Fruit fly (Drosophila melanogaster): ENCODE results near the gene CG1965.
A peak's percentile ranks its signal among the peaks of the same experiment; 100 is the strongest.

The CG1965 gene

DNA sequence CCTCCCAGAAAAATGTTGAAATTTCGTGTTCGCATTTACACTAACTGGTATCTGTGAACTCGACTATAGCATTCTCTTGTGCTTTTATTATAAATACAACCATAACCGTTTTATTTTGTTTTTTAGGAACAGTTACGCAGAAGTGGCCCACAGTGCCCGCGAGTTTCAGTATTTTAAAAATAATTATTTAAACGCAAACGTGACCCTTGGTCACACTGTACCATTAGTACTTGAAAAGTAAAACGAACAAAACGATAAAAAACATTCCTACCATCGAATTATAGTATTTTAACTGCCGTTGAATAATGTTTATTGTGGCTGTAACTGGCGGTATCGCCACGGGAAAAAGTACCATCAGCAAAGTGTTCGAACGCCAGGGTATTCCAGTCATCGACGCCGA, 14.8 kb downstream of the CG1965 start, which contains the start of gene Dpck (continued):
- TF ChIP-seq fkh (GFP tag; optimal IDR thresholded peaks at IDR 0.05) (no peak), Sox15 (GFP tag; optimal IDR thresholded peaks at IDR 0.05) (no peak), CG32006 (GFP tag; optimal IDR thresholded peaks at IDR 0.05) (peak; percentile 25), pdm3 (GFP tag; optimal IDR thresholded peaks at IDR 0.05) (peak; percentile 65), CG11902 (GFP tag; optimal IDR thresholded peaks at IDR 0.05) (peak; percentile 3), spab (GFP tag; optimal IDR thresholded peaks at IDR 0.05) (peak; percentile 33), net (GFP tag; optimal IDR thresholded peaks at IDR 0.05) (peak; percentile 58), OdsH (GFP tag; optimal IDR thresholded peaks at IDR 0.05) (peak; percentile 29), CG34406 (GFP tag; optimal IDR thresholded peaks at IDR 0.05) (peak; percentile 14), esn (GFP tag; optimal IDR thresholded peaks at IDR 0.05) (peak; percentile 41), CG9139 (GFP tag; optimal IDR thresholded peaks at IDR 0.05) (peak; percentile 62), vri (GFP tag; optimal IDR thresholded peaks at IDR 0.05) (peak; percentile 22), CG1621 (tag; optimal IDR thresholded peaks at IDR 0.05) (no peak), CG8319 (GFP tag; optimal IDR thresholded peaks at IDR 0.05) (no peak), acj6 (GFP tag; optimal IDR thresholded peaks at IDR 0.05) (peak; percentile 47), Hr4 (GFP tag; optimal IDR thresholded peaks at IDR 0.05) (peak; percentile 56), CG6792 (GFP tag; optimal IDR thresholded peaks at IDR 0.05) (peak; percentile 27), CG8119 (GFP tag; IDR thresholded peaks at IDR 0.05) (peak; percentile 63; the same call in 2 of the 3 replicates), CG3032 (tag; optimal IDR thresholded peaks at IDR 0.05) (peak; percentile 35), fd59A (GFP tag; optimal IDR thresholded peaks at IDR 0.05) (peak; percentile 15), Lpt (GFP tag; optimal IDR thresholded peaks at IDR 0.05) (no peak), Smox (GFP tag; optimal IDR thresholded peaks at IDR 0.05) (peak; percentile 40), CG8632 (GFP tag; optimal IDR thresholded peaks at IDR 0.05) (no peak), CG10631 (GFP tag; optimal IDR thresholded peaks at IDR 0.05) (no peak), lz (GFP tag; optimal IDR thresholded peaks at IDR 0.05) (no peak), ss (GFP tag; optimal IDR thresholded peaks at IDR 0.05) (peak; percentile 29 to 50), dac (GFP tag; optimal IDR thresholded peaks at IDR 0.05) (no peak), salr (GFP tag; optimal IDR thresholded peaks at IDR 0.05) (no peak), Eip75B (GFP tag; optimal IDR thresholded peaks at IDR 0.05) (peak; percentile 42), CG16779 (tag; optimal IDR thresholded peaks at IDR 0.05) (peak; percentile 44), CG6808 (GFP tag; optimal IDR thresholded peaks at IDR 0.05) (peak; percentile 33), Eip93F (GFP tag; optimal IDR thresholded peaks at IDR 0.05) (no peak), CG11294 (GFP tag; IDR thresholded peaks at IDR 0.05) (no peak)

DNA sequence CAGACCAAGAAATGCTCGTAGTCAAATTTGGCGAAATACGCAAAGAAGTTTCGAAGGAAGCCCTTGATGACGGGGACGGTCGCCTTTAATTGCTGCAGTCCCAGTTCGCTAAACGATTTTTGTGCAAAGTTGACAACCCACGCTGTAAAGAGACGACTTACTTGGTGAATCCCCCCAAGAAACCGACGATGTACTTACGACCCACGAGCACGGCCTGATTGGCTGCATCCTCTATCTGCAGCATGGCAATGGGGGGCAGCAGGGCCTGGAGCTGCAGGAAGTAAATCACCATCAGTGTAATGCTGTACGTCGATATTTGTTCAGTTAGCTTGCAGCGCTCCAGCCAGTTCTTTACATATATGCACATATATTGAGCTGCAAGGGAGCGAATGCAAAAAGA, 16.5 kb downstream of the CG1965 start:
- TF ChIP-seq svp (GFP tag) (peak; percentile 88), achi (GFP tag; optimal IDR thresholded peaks at IDR 0.05) (no peak)

DNA sequence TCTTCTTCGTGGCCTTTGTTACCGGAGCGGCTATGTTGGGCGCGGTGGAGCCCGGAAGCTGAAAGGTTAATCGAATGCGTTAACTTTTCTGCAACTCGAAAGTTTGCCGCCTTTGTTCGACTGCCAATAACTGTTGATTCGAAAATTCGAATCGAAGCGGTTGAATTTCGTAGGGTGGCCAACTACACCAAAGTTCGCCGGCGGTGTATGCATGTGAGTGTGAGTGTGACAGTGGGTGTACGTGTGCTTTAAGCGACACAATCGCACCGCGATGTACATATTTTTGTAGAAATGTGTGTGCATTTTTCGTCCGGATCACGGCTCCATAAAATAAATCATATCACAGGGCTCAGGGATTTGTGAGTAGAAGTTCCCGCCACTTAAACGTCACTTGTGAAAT, 18.3 kb downstream of the CG1965 start:
- TF ChIP-seq Sox14 (GFP tag; optimal IDR thresholded peaks at IDR 0.05) (peak; percentile 21), Eip75B (GFP tag; optimal IDR thresholded peaks at IDR 0.05) (no peak)

DNA sequence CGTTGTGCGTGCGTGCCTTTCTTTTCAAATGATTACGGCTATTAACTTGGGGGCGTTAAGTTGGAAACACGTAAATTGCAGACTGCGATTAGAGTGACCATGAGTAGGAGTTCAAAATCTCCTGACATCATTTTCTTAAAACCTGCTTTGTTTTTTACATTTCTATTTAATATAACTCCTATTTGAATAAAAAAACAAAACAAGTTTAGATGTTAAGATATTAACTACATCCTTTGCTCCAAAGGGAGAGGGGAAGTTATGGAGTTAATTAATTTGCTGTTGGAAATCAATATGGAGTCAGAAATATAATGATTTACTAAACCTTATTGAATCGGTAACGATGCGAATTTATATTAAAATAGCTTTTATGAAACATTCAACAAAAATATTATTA, 18.8 kb downstream of the CG1965 start, which contains the start of gene Tailor:
Gene Tailor, minus strand, starts transcription at position 101 of the 394 bp plus-strand sequence.
- TF ChIP-seq cyc (GFP tag; optimal IDR thresholded peaks at IDR 0.05) (no peak), svp (GFP tag) (peak; percentile 42), dsx (GFP tag; optimal IDR thresholded peaks at IDR 0.05; ENCODE audit: poor library complexity, severe bottlenecking) (no peak), CG8319 (GFP tag; optimal IDR thresholded peaks at IDR 0.05) (no peak)

All from whole organism, prepupa.